Fruit fly (Drosophila melanogaster) whole organism: ENCODE results near the gene CG4768.

ENCODE experiments used
- CG8478 ChIP-seq: fragments of >200 bp; optimal IDR thresholded peaks from 2 replicates; lab custom pipeline; 2018; ENCODE audit warnings: inconsistent platforms
- Dll ChIP-seq: fragments of >200 bp; optimal IDR thresholded peaks from 2 replicates; lab custom pipeline; 2017
- pan ChIP-seq: fragments of >200 bp; optimal IDR thresholded peaks from 2 replicates; lab custom pipeline; 2017
- usp ChIP-seq: fragments of >200 bp; optimal IDR thresholded peaks from 2 replicates; lab custom pipeline; 2017; ENCODE audit warnings: missing biosample characterization, missing genetic modification characterization, mixed read lengths

- TF ChIP-seq CG8478 (no peak), usp (GFP tag; lab: Kevin White, UChicago) (no peak), pan (lab: Kevin White, UChicago) (no peak), Dll (lab: Kevin White, UChicago) (no peak)
Observed at dm6 chrX:16830081-16830480, 38.2 kb downstream of the CG4768 start.
